Fruit fly (Drosophila melanogaster): ENCODE measurements around the gene Gem3.

The Gem3 gene

dm6 chr3L:10459076-10459475, 3.8 kb downstream of the Gem3 start:
- TF ChIP-seq fru (GFP tag; optimal IDR thresholded peaks at IDR 0.05) (no peak), GATAd (GFP tag; optimal IDR thresholded peaks at IDR 0.05) (no peak)

- TF ChIP-seq pan (optimal IDR thresholded peaks at IDR 0.05) (no peak), Hr78 (GFP tag; optimal IDR thresholded peaks at IDR 0.05) (no peak)
Observed at dm6 chr3L:10449725-10450124, 13.2 kb downstream of the Gem3 start.

- TF ChIP-seq Hr78 (GFP tag; optimal IDR thresholded peaks at IDR 0.05) (no peak), h (GFP tag; optimal IDR thresholded peaks at IDR 0.05) (no peak), tai (GFP tag; optimal IDR thresholded peaks at IDR 0.05) (no peak), CG9705 (GFP tag; optimal IDR thresholded peaks at IDR 0.05) (no peak), lola (GFP tag; optimal IDR thresholded peaks at IDR 0.05) (no peak), Myc (optimal IDR thresholded peaks at IDR 0.05) (no peak), OdsH (GFP tag; optimal IDR thresholded peaks at IDR 0.05) (no peak), CrebA (GFP tag; optimal IDR thresholded peaks at IDR 0.05; ENCODE audit: borderline replicate concordance) (no peak), Abd-B (GFP tag; optimal IDR thresholded peaks at IDR 0.05) (no peak), Vsx2 (GFP tag; optimal IDR thresholded peaks at IDR 0.05; ENCODE audit: partially characterized antibody) (no peak)
Observed at dm6 chr3L:10446998-10447397, 15.9 kb downstream of the Gem3 start.

dm6 chr3L:10443958-10444357, 18.9 kb downstream of the Gem3 start:
- no peak for TF ChIP-seq psq (GFP tag; optimal IDR thresholded peaks at IDR 0.05)
- no peak for TF ChIP-seq HLH106 (tag; optimal IDR thresholded peaks at IDR 0.05)
- no peak for TF ChIP-seq rgr (GFP tag; optimal IDR thresholded peaks at IDR 0.05)
- no peak for TF ChIP-seq woc (GFP tag; optimal IDR thresholded peaks at IDR 0.05)
- no peak for TF ChIP-seq pan (optimal IDR thresholded peaks at IDR 0.05)
- TF ChIP-seq br (GFP tag; optimal IDR thresholded peaks at IDR 0.05), result no peak
- no peak for TF ChIP-seq ey (GFP tag; optimal IDR thresholded peaks at IDR 0.05)
- no peak for TF ChIP-seq Dfd (GFP tag; optimal IDR thresholded peaks at IDR 0.05)
- no peak for TF ChIP-seq Hnf4 (GFP tag; optimal IDR thresholded peaks at IDR 0.05)
- TF ChIP-seq dmrt93B (GFP tag; optimal IDR thresholded peaks at IDR 0.05), result no peak
- no peak for TF ChIP-seq Dif (GFP tag; optimal IDR thresholded peaks at IDR 0.05; ENCODE audit: partially characterized antibody)
- TF ChIP-seq Sp1 (GFP tag; optimal IDR thresholded peaks at IDR 0.05), result no peak
- TF ChIP-seq Vsx2 (GFP tag; optimal IDR thresholded peaks at IDR 0.05; ENCODE audit: partially characterized antibody), result no peak
- TF ChIP-seq Myc (optimal IDR thresholded peaks at IDR 0.05), result no peak

dm6 chr3L:10442486-10442885, 20.4 kb downstream of the Gem3 start:
- no peak for TF ChIP-seq OdsH (GFP tag; optimal IDR thresholded peaks at IDR 0.05)
- TF ChIP-seq br (GFP tag; optimal IDR thresholded peaks at IDR 0.05), result no peak
- no peak for TF ChIP-seq fru (GFP tag; optimal IDR thresholded peaks at IDR 0.05)
- no peak for TF ChIP-seq Myc (optimal IDR thresholded peaks at IDR 0.05)
- no peak for TF ChIP-seq Dif (GFP tag; optimal IDR thresholded peaks at IDR 0.05; ENCODE audit: partially characterized antibody)
- TF ChIP-seq Rel (GFP tag; optimal IDR thresholded peaks at IDR 0.05), result no peak
- no peak for TF ChIP-seq Rel (tag; optimal IDR thresholded peaks at IDR 0.05)

- no peak for TF ChIP-seq Abd-B (GFP tag; optimal IDR thresholded peaks at IDR 0.05)
- no peak for TF ChIP-seq tai (GFP tag; optimal IDR thresholded peaks at IDR 0.05)
- no peak for TF ChIP-seq sage (GFP tag; optimal IDR thresholded peaks at IDR 0.05)
- no peak for TF ChIP-seq Dfd (GFP tag; optimal IDR thresholded peaks at IDR 0.05)
- no peak for TF ChIP-seq dl (GFP tag; optimal IDR thresholded peaks at IDR 0.05; ENCODE audit: insufficient read depth in 1 of 2, partially characterized antibody in 2 of 2)
- TF ChIP-seq Sp1 (GFP tag; optimal IDR thresholded peaks at IDR 0.05), result no peak
- TF ChIP-seq rgr (GFP tag; optimal IDR thresholded peaks at IDR 0.05), result no peak
- no peak for TF ChIP-seq dmrt93B (GFP tag; optimal IDR thresholded peaks at IDR 0.05)
Observed at dm6 chr3L:10440488-10440887, 22.4 kb downstream of the Gem3 start.

dm6 chr3L:10439873-10440272, 23.0 kb downstream of the Gem3 start:
- no peak for TF ChIP-seq brk (GFP tag; optimal IDR thresholded peaks at IDR 0.05)
- no peak for TF ChIP-seq N (GFP tag; optimal IDR thresholded peaks at IDR 0.05)
- no peak for TF ChIP-seq fru (GFP tag; optimal IDR thresholded peaks at IDR 0.05)
- no peak for TF ChIP-seq usp (GFP tag; optimal IDR thresholded peaks at IDR 0.05)
- no peak for TF ChIP-seq CG32264 (GFP tag; optimal IDR thresholded peaks at IDR 0.05)
- TF ChIP-seq Myc (optimal IDR thresholded peaks at IDR 0.05), result no peak
- no peak for TF ChIP-seq Abd-B (GFP tag; optimal IDR thresholded peaks at IDR 0.05)
- TF ChIP-seq h (GFP tag; optimal IDR thresholded peaks at IDR 0.05), result no peak
- no peak for TF ChIP-seq Jra (GFP tag; optimal IDR thresholded peaks at IDR 0.05)
- TF ChIP-seq foxo (GFP tag; optimal IDR thresholded peaks at IDR 0.05), result no peak
- no peak for TF ChIP-seq pan (optimal IDR thresholded peaks at IDR 0.05)
- TF ChIP-seq sage (GFP tag; optimal IDR thresholded peaks at IDR 0.05), result no peak
- TF ChIP-seq CrebA (GFP tag; optimal IDR thresholded peaks at IDR 0.05; ENCODE audit: borderline replicate concordance), result no peak
- no peak for TF ChIP-seq Sp1 (GFP tag; optimal IDR thresholded peaks at IDR 0.05)
- no peak for TF ChIP-seq lola (GFP tag; optimal IDR thresholded peaks at IDR 0.05)
